Fruit fly (Drosophila melanogaster) whole organism, prepupa: ENCODE data around the gene CG33120.
A peak's percentile ranks its signal among the peaks of the same experiment; 100 is the strongest.

Source experiments
- Blimp-1 ChIP-seq: fragments of 200-800 bp; sonication (Bioruptor generic); optimal IDR thresholded peaks from 3 replicates; lab custom pipeline; 2017; ENCODE audit warnings: missing biosample characterization, missing genetic modification characterization, mild to moderate bottlenecking, moderate library complexity, missing genetic modification reagents
- CG10631 ChIP-seq: fragments of 200-800 bp; sonication (Bioruptor generic); optimal IDR thresholded peaks from 2 replicates; lab custom pipeline; 2016; ENCODE audit warnings: missing biosample characterization, missing genetic modification characterization
- CG10669 ChIP-seq: fragments of 200-800 bp; sonication (Bioruptor generic); optimal IDR thresholded peaks from 3 replicates; lab custom pipeline; 2018; ENCODE audit warnings: missing biosample characterization, mild to moderate bottlenecking, missing genetic modification characterization, moderate library complexity
- CG11902 ChIP-seq: fragments of 200-800 bp; sonication (Bioruptor generic); optimal IDR thresholded peaks from 3 replicates; lab custom pipeline; 2016; ENCODE audit warnings: missing biosample characterization, missing genetic modification characterization
- CG15336 ChIP-seq: fragments of 200-800 bp; sonication (Bioruptor generic); IDR thresholded peaks from 2 replicates; pipeline ENCODE4 v1.3.6; 2022; ENCODE audit warnings: missing biosample characterization, missing genetic modification characterization
- CG16779 ChIP-seq: fragments of 200-800 bp; sonication (Bioruptor generic); optimal IDR thresholded peaks from 3 replicates; lab custom pipeline; 2017; ENCODE audit warnings: missing biosample characterization, mild to moderate bottlenecking, missing genetic modification characterization
- CG34406 ChIP-seq: fragments of 200-800 bp; sonication (Bioruptor generic); optimal IDR thresholded peaks from 3 replicates; lab custom pipeline; 2016; ENCODE audit warnings: missing biosample characterization, missing genetic modification characterization
- CG3919 ChIP-seq: fragments of 200-800 bp; sonication (Bioruptor generic); optimal IDR thresholded peaks from 3 replicates; lab custom pipeline; 2016; ENCODE audit warnings: missing biosample characterization, missing genetic modification characterization
- CG4318 ChIP-seq: fragments of 200-800 bp; sonication (Bioruptor generic); optimal IDR thresholded peaks from 3 replicates; lab custom pipeline; 2017; ENCODE audit warnings: missing biosample characterization, mild to moderate bottlenecking, missing genetic modification characterization
- CG6808 ChIP-seq: fragments of 200-800 bp; sonication (Bioruptor generic); optimal IDR thresholded peaks from 3 replicates; lab custom pipeline; 2017; ENCODE audit warnings: missing biosample characterization, missing genetic modification characterization, mild to moderate bottlenecking, moderate library complexity, missing genetic modification reagents
- CG6854 ChIP-seq: fragments of 200-800 bp; sonication (Bioruptor generic); optimal IDR thresholded peaks from 2 replicates; lab custom pipeline; 2017; ENCODE audit warnings: missing biosample characterization, mild to moderate bottlenecking, missing genetic modification characterization
- CG8319 ChIP-seq: fragments of 200-800 bp; sonication (Bioruptor generic); optimal IDR thresholded peaks from 3 replicates; lab custom pipeline; 2016; ENCODE audit warnings: missing biosample characterization, missing genetic modification characterization
- Eip75B ChIP-seq: fragments of 200-800 bp; sonication (Bioruptor generic); optimal IDR thresholded peaks from 3 replicates; lab custom pipeline; 2016; ENCODE audit warnings: missing biosample characterization, missing genetic modification characterization
- Eip78C ChIP-seq: fragments of 200-800 bp; sonication (Bioruptor generic); peaks from one replicate; lab custom pipeline; 2016; ENCODE audit warnings: missing biosample characterization, missing genetic modification characterization
- Eip93F ChIP-seq: fragments of 200-800 bp; sonication (Bioruptor generic); optimal IDR thresholded peaks from 2 replicates; lab custom pipeline; 2016; ENCODE audit warnings: missing biosample characterization, mild to moderate bottlenecking, missing genetic modification characterization
- Ets96B ChIP-seq: fragments of 200-800 bp; optimal IDR thresholded peaks from 2 replicates; lab custom pipeline; 2019; ENCODE audit warnings: missing biosample characterization, mild to moderate bottlenecking, missing genetic modification characterization, moderate library complexity
- Hr38 ChIP-seq: sonication (Bioruptor generic); optimal IDR thresholded peaks from 2 replicates; lab custom pipeline; 2016; ENCODE audit warnings: missing biosample characterization, missing genetic modification characterization
- Hr4 ChIP-seq: fragments of 200-800 bp; sonication (Bioruptor generic); optimal IDR thresholded peaks from 3 replicates; lab custom pipeline; 2016; ENCODE audit warnings: missing biosample characterization, missing genetic modification characterization
- Lpt ChIP-seq: fragments of 200-800 bp; sonication (Bioruptor generic); optimal IDR thresholded peaks from 3 replicates; lab custom pipeline; 2016; ENCODE audit warnings: missing biosample characterization, missing genetic modification characterization
- Met ChIP-seq: fragments of 200-800 bp; sonication (Bioruptor generic); optimal IDR thresholded peaks from 3 replicates; lab custom pipeline; 2016; ENCODE audit warnings: missing biosample characterization, missing genetic modification characterization
- Sox102F ChIP-seq: fragments of 200-800 bp; sonication (Bioruptor generic); optimal IDR thresholded peaks from 2 replicates; lab custom pipeline; 2016; ENCODE audit warnings: missing biosample characterization, mild to moderate bottlenecking, missing genetic modification characterization
- Sox14 ChIP-seq: fragments of 200-800 bp; sonication (Bioruptor generic); optimal IDR thresholded peaks from 3 replicates; lab custom pipeline; 2016; ENCODE audit warnings: missing biosample characterization, missing genetic modification characterization
- Sox15 ChIP-seq: fragments of 200-800 bp; sonication (Bioruptor generic); optimal IDR thresholded peaks from 3 replicates; lab custom pipeline; 2016; ENCODE audit warnings: missing biosample characterization, missing genetic modification characterization
- achi ChIP-seq: fragments of 200-800 bp; sonication (Bioruptor generic); optimal IDR thresholded peaks from 3 replicates; lab custom pipeline; 2016; ENCODE audit warnings: missing biosample characterization, missing genetic modification characterization
- acj6 ChIP-seq: fragments of 200-800 bp; sonication (Bioruptor generic); optimal IDR thresholded peaks from 3 replicates; lab custom pipeline; 2016; ENCODE audit warnings: missing biosample characterization, missing genetic modification characterization
- dsx ChIP-seq: fragments of 200-800 bp; optimal IDR thresholded peaks from 3 replicates; lab custom pipeline; 2019; ENCODE audit warnings: missing biosample characterization, mild to moderate bottlenecking, missing genetic modification characterization, moderate library complexity; ENCODE audit not compliant: poor library complexity, severe bottlenecking
- eg ChIP-seq: fragments of 200-800 bp; sonication (Bioruptor generic); IDR thresholded peaks from 3 replicates; pipeline ENCODE4 v1.3.6; 2022; ENCODE audit warnings: missing biosample characterization, missing genetic modification characterization
- esn ChIP-seq: fragments of 200-800 bp; sonication (Bioruptor generic); optimal IDR thresholded peaks from 2 replicates; lab custom pipeline; 2016; ENCODE audit warnings: missing biosample characterization, mild to moderate bottlenecking, missing genetic modification characterization, moderate library complexity
- fd59A ChIP-seq: fragments of 200-800 bp; sonication (Bioruptor generic); optimal IDR thresholded peaks from 2 replicates; lab custom pipeline; 2017; ENCODE audit warnings: missing biosample characterization, mild to moderate bottlenecking, missing genetic modification characterization, missing genetic modification reagents
- fd85E ChIP-seq: fragments of 200-800 bp; sonication (Bioruptor generic); optimal IDR thresholded peaks from 3 replicates; lab custom pipeline; 2016; ENCODE audit warnings: missing biosample characterization, missing genetic modification characterization
- lz ChIP-seq: fragments of 200-800 bp; sonication (Bioruptor generic); optimal IDR thresholded peaks from 3 replicates; lab custom pipeline; 2016; ENCODE audit warnings: missing biosample characterization, missing genetic modification characterization
- net ChIP-seq: fragments of 200-800 bp; sonication (Bioruptor generic); optimal IDR thresholded peaks from 3 replicates; lab custom pipeline; 2016; ENCODE audit warnings: missing biosample characterization, missing genetic modification characterization
- pdm3 ChIP-seq: fragments of 200-800 bp; sonication (Bioruptor generic); optimal IDR thresholded peaks from 3 replicates; lab custom pipeline; 2016; ENCODE audit warnings: missing biosample characterization, missing genetic modification characterization
- salr ChIP-seq, 2 experiments: fragments of 200-800 bp; sonication (Bioruptor generic); optimal IDR thresholded peaks; 3 replicates each; lab custom pipeline; 2016 to 2018; ENCODE audit warnings: missing biosample characterization in 2 of 2, missing genetic modification characterization in 2 of 2, mild to moderate bottlenecking in 1 of 2
- spab ChIP-seq: fragments of 200-800 bp; sonication (Bioruptor generic); optimal IDR thresholded peaks from 2 replicates; lab custom pipeline; 2017; ENCODE audit warnings: missing biosample characterization, mild to moderate bottlenecking, missing genetic modification characterization, missing genetic modification reagents
- svp ChIP-seq: fragments of 200-800 bp; sonication (Bioruptor generic); peaks from one replicate; lab custom pipeline; 2016; ENCODE audit warnings: missing biosample characterization, missing genetic modification characterization
- topi ChIP-seq: fragments of 200-800 bp; sonication (Bioruptor generic); optimal IDR thresholded peaks from 3 replicates; lab custom pipeline; 2016; ENCODE audit warnings: missing biosample characterization, missing genetic modification characterization
- vri ChIP-seq: fragments of 200-800 bp; sonication (Bioruptor generic); optimal IDR thresholded peaks from 3 replicates; lab custom pipeline; 2016; ENCODE audit warnings: missing biosample characterization, mild to moderate bottlenecking, missing genetic modification characterization

The CG33120 gene

DNA sequence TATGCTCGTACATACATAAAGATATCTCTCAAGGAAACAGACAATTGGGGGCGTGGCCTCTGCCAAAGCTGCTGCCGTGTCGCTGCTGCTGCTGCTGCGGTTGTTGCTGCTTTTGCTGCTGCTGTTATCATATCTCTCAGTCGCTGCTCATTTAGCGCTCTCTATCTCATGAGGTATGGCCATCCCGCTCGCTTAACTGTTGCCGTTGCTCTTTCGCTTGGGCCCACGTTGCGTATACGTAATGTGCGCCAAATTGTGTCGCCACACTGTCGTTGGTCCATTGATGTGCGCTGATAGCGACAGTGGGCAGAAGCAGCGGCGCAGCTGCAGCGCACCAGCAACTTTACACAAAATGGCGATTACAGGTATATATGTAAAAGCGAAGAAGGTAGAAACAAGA, 47.9 kb downstream of the CG33120 start:
- TF ChIP-seq CG11902 (GFP tag; lab: Kevin White, UChicago) (no peak), Met (GFP tag; lab: Kevin White, UChicago) (no peak), Eip78C (GFP tag; lab: Kevin White, UChicago) (peak; percentile 10), Sox102F (GFP tag; lab: Kevin White, UChicago) (no peak), Ets96B (tag; lab: Kevin White, UChicago) (no peak), CG6808 (GFP tag; lab: Kevin White, UChicago) (no peak), dsx (no peak)

DNA sequence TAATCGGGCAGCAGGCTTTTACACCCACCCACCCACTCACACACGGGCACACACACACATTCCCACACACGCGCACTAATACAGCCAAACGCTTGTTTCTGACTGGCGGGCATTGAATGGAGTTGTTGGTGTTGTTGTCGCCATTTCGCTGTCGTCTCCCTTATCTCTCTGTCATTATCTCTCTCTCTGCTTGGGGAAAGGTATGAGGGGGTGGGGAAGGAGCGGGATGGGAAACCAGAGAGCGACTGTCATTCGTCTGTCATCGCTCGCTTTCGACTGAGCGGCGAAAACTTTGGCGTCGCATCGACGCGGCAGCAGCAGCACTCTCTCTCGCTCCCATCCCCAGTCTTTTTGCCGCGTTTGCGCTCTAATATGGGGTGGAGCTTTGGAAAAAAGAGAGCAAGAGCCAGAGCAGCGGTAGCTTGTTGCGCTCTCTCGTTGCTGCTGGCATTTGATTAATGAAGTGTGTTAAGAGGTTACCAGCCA, 48.4 kb downstream of the CG33120 start:
- TF ChIP-seq vri (GFP tag; lab: Kevin White, UChicago): peak; percentile 67
- TF ChIP-seq eg: peak; percentile 16; the same call in 1 of the 3 replicates
- TF ChIP-seq achi: peak; percentile 43
- no peak for TF ChIP-seq CG34406
- no peak for TF ChIP-seq fd85E (GFP tag; lab: Kevin White, UChicago)
- TF ChIP-seq CG8319 (GFP tag; lab: Kevin White, UChicago): no peak
- 0 out of 2 replicates have a peak, but pooled peaks have one; percentile 11 for TF ChIP-seq CG15336 (GFP tag; lab: Robert Waterston, UW)
- no peak for TF ChIP-seq Met (GFP tag; lab: Kevin White, UChicago)
- no peak for TF ChIP-seq CG11902 (GFP tag; lab: Kevin White, UChicago)
- TF ChIP-seq Sox14: peak; percentile 14
- TF ChIP-seq topi (GFP tag; lab: Kevin White, UChicago): no peak
- TF ChIP-seq CG3919 (GFP tag; lab: Kevin White, UChicago): no peak
- TF ChIP-seq Lpt (GFP tag; lab: Kevin White, UChicago): peak; percentile 2
- TF ChIP-seq, all 60 proteins: peak for 6

DNA sequence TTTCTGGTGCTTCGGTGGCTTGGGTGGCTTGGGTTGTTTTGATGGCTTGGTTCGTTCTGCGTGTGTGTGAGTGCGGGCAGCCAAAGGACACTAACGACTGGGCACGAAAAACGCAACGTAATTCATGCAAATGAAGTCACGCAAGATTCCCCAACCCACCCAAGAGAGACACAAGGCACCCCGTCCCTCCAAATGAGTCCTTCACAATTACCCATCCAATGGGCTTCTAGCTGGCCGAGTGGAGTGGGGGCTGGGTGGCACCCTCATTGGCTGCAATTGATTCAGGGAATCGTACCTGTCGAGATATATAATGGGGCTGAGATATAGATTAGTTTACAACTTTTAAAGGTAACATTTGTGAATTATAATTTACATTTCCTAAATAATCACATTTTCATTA, 51.1 kb downstream of the CG33120 start:
- TF ChIP-seq Hr38 (GFP tag; lab: Kevin White, UChicago) (no peak), dsx (no peak), lz (GFP tag; lab: Kevin White, UChicago) (no peak), CG6808 (GFP tag; lab: Kevin White, UChicago) (no peak), esn (GFP tag; lab: Kevin White, UChicago) (no peak), CG4318 (no peak), Sox15 (GFP tag; lab: Kevin White, UChicago) (no peak), net (GFP tag; lab: Kevin White, UChicago) (no peak), Eip93F (no peak), CG11902 (GFP tag; lab: Kevin White, UChicago) (no peak), svp (GFP tag; lab: Kevin White, UChicago) (no peak), CG6854 (GFP tag; lab: Kevin White, UChicago) (no peak), fd85E (GFP tag; lab: Kevin White, UChicago) (no peak), topi (GFP tag; lab: Kevin White, UChicago) (no peak)
- TF ChIP-seq, all 60 proteins: peak for 0

DNA sequence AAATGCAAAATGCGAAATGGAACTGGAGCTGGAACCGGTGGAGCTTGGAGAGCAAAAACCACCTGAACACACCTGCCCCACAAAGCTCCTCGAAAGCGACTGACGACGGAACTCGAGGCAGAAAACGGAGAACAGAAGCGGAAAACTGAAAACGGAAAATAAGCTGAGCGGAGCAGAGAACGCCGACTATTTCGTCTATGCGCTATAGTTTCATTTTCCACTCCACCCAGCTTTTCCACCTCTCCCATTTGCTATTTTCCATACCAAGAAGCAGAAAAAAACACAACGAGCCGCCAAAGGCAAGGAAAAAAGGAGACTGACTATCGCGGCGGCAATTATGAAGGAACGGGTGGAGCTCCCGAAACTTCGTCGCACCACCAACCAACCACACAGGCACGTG, 51.6 kb downstream of the CG33120 start, which contains the start of gene ham:
TSS of gene ham (minus strand) at position 101 of the 400 bp plus-strand sequence.
- TF ChIP-seq acj6 (GFP tag; lab: Kevin White, UChicago) (no peak), Eip75B (GFP tag; lab: Kevin White, UChicago) (no peak), Sox14 (no peak), CG4318 (no peak), salr (GFP tag; optimal IDR thresholded peaks at IDR 0.05; lab: Kevin White, UChicago) (no peak), Blimp-1 (GFP tag; lab: Kevin White, UChicago) (no peak), net (GFP tag; lab: Kevin White, UChicago) (no peak), fd59A (no peak), Eip93F (no peak), CG16779 (no peak), Hr4 (GFP tag; lab: Kevin White, UChicago) (no peak), spab (no peak), CG10631 (no peak), dsx (no peak), CG10669 (GFP tag; lab: Kevin White, UChicago) (no peak), pdm3 (GFP tag; lab: Kevin White, UChicago) (no peak)
- TF ChIP-seq, all 60 proteins: peak for 0
